Fruit fly (Drosophila melanogaster) whole organism, embryonic: ENCODE data around the gene Glys.

Experiments used
- Atf3 ChIP-seq: fragments of 200-800 bp; sonication (Bioruptor generic); optimal IDR thresholded peaks from 3 replicates; lab custom pipeline; 2016; ENCODE audit warnings: missing biosample characterization, missing genetic modification characterization
- B-H2 ChIP-seq: fragments of 200-800 bp; sonication (Bioruptor generic); optimal IDR thresholded peaks from 2 replicates; lab custom pipeline; 2018; ENCODE audit warnings: missing biosample characterization, mild to moderate bottlenecking, missing genetic modification characterization
- CG10147 ChIP-seq: fragments of 200-800 bp; sonication (Bioruptor generic); optimal IDR thresholded peaks from 2 replicates; lab custom pipeline; 2019; ENCODE audit warnings: missing biosample characterization, mild to moderate bottlenecking, missing genetic modification characterization, moderate library complexity
- CG12769 ChIP-seq: fragments of 200-800 bp; sonication (Bioruptor generic); optimal IDR thresholded peaks from 2 replicates; lab custom pipeline; 2019; ENCODE audit warnings: missing biosample characterization, mild to moderate bottlenecking, missing genetic modification characterization, moderate library complexity
- CG13894 ChIP-seq: fragments of 200-800 bp; sonication (Bioruptor generic); optimal IDR thresholded peaks from 3 replicates; lab custom pipeline; 2018; ENCODE audit warnings: missing biosample characterization, mild to moderate bottlenecking, missing genetic modification characterization, moderate library complexity
- CG14014 ChIP-seq: fragments of 200-800 bp; sonication (Bioruptor generic); IDR thresholded peaks from 2 replicates; pipeline ENCODE4 v1.3.6; 2022; ENCODE audit warnings: missing biosample characterization, missing genetic modification characterization
- CG14965 ChIP-seq: fragments of 200-800 bp; sonication (Bioruptor generic); optimal IDR thresholded peaks from 2 replicates; lab custom pipeline; 2016; ENCODE audit warnings: missing biosample characterization, missing genetic modification characterization, borderline replicate concordance
- CG1603 ChIP-seq: fragments of 200-800 bp; sonication (Bioruptor generic); optimal IDR thresholded peaks from 2 replicates; lab custom pipeline; 2019; ENCODE audit warnings: missing biosample characterization, mild to moderate bottlenecking, missing genetic modification characterization, moderate library complexity
- CG17361 ChIP-seq: fragments of 200-800 bp; sonication (Bioruptor generic); IDR thresholded peaks from 3 replicates; pipeline ENCODE4 v1.3.6; 2022; ENCODE audit warnings: missing biosample characterization, missing genetic modification characterization
- CG2120 ChIP-seq: fragments of 200-800 bp; sonication (Bioruptor generic); optimal IDR thresholded peaks from 3 replicates; lab custom pipeline; 2016; ENCODE audit warnings: missing biosample characterization, missing genetic modification characterization
- CG30403 ChIP-seq: fragments of 200-800 bp; sonication (Bioruptor generic); optimal IDR thresholded peaks from 3 replicates; lab custom pipeline; 2016; ENCODE audit warnings: missing biosample characterization, missing genetic modification characterization
- CG30431 ChIP-seq: fragments of 200-800 bp; sonication (Bioruptor generic); optimal IDR thresholded peaks from 2 replicates; lab custom pipeline; 2017; ENCODE audit warnings: missing biosample characterization, missing genetic modification characterization
- CG31441 ChIP-seq: fragments of 200-800 bp; sonication (Bioruptor generic); IDR thresholded peaks from 2 replicates; pipeline ENCODE4 v1.3.6; 2022; ENCODE audit warnings: missing biosample characterization, missing genetic modification characterization
- CG32532 ChIP-seq: fragments of 200-800 bp; sonication (Bioruptor generic); IDR thresholded peaks from 2 replicates; pipeline ENCODE4 v1.3.6; 2022; ENCODE audit warnings: missing biosample characterization, missing genetic modification characterization
- CG4360 ChIP-seq: fragments of 200-800 bp; sonication (Bioruptor generic); IDR thresholded peaks from 2 replicates; pipeline ENCODE4 v1.3.6; 2022; ENCODE audit warnings: missing biosample characterization, missing genetic modification characterization
- CG7556 ChIP-seq: fragments of 200-800 bp; sonication (Bioruptor generic); optimal IDR thresholded peaks from 2 replicates; lab custom pipeline; 2017; ENCODE audit warnings: missing biosample characterization, mild to moderate bottlenecking, missing genetic modification characterization
- CG9817 ChIP-seq: fragments of 200-800 bp; sonication (Bioruptor generic); optimal IDR thresholded peaks from 2 replicates; lab custom pipeline; 2018; ENCODE audit warnings: missing biosample characterization, mild to moderate bottlenecking, missing genetic modification characterization, moderate library complexity
- CoRest ChIP-seq: fragments of 200-800 bp; sonication (Bioruptor generic); optimal IDR thresholded peaks from 3 replicates; lab custom pipeline; 2018; ENCODE audit warnings: missing biosample characterization, mild to moderate bottlenecking, missing genetic modification characterization, moderate library complexity
- E2f2 ChIP-seq: fragments of 200-800 bp; sonication (Bioruptor generic); IDR thresholded peaks from 2 replicates; pipeline ENCODE4 v1.3.6; 2022; ENCODE audit warnings: missing biosample characterization, missing genetic modification characterization
- Elba2 ChIP-seq: fragments of 200-800 bp; sonication (Bioruptor generic); optimal IDR thresholded peaks from 3 replicates; lab custom pipeline; 2016; ENCODE audit warnings: missing biosample characterization, missing genetic modification characterization
- Ets97D ChIP-seq: fragments of 200-800 bp; sonication (Bioruptor generic); optimal IDR thresholded peaks from 3 replicates; lab custom pipeline; 2016; ENCODE audit warnings: missing biosample characterization, missing genetic modification characterization
- Hand ChIP-seq: fragments of 200-800 bp; sonication (Bioruptor generic); optimal IDR thresholded peaks from 2 replicates; lab custom pipeline; 2017; ENCODE audit warnings: mild to moderate bottlenecking, missing biosample characterization, missing genetic modification reagents, missing genetic modification characterization
- Hmr ChIP-seq: fragments of 200-800 bp; sonication (Bioruptor generic); optimal IDR thresholded peaks from 3 replicates; lab custom pipeline; 2017; ENCODE audit warnings: mild to moderate bottlenecking, missing biosample characterization, missing genetic modification reagents, missing genetic modification characterization
- Hsf ChIP-seq: fragments of 200-800 bp; sonication (Bioruptor generic); optimal IDR thresholded peaks from 3 replicates; lab custom pipeline; 2016; ENCODE audit warnings: missing biosample characterization, missing genetic modification characterization
- Jarid2 ChIP-seq: fragments of 200-800 bp; sonication (Bioruptor generic); optimal IDR thresholded peaks from 3 replicates; lab custom pipeline; 2017; ENCODE audit warnings: mild to moderate bottlenecking, missing biosample characterization, missing genetic modification reagents, missing genetic modification characterization
- MESR4 ChIP-seq: fragments of 200-800 bp; sonication (Bioruptor generic); optimal IDR thresholded peaks from 2 replicates; lab custom pipeline; 2018; ENCODE audit warnings: missing biosample characterization, mild to moderate bottlenecking, missing genetic modification characterization, moderate library complexity
- Med ChIP-seq: fragments of 200-800 bp; sonication (Bioruptor generic); peaks from one replicate; lab custom pipeline; 2016; ENCODE audit warnings: missing biosample characterization, missing genetic modification characterization, mild to moderate bottlenecking, inconsistent platforms, moderate library complexity
- bigmax ChIP-seq: fragments of 200-800 bp; sonication (Bioruptor generic); optimal IDR thresholded peaks from 2 replicates; lab custom pipeline; 2018; ENCODE audit warnings: missing biosample characterization, mild to moderate bottlenecking, missing genetic modification characterization
- cato ChIP-seq: fragments of 200-800 bp; sonication (Bioruptor generic); optimal IDR thresholded peaks from 2 replicates; lab custom pipeline; 2016; ENCODE audit warnings: missing biosample characterization, missing genetic modification characterization, borderline replicate concordance
- caup ChIP-seq: fragments of 200-800 bp; sonication (Bioruptor generic); optimal IDR thresholded peaks from 3 replicates; lab custom pipeline; 2017; ENCODE audit warnings: missing biosample characterization, mild to moderate bottlenecking, missing genetic modification characterization, moderate library complexity; ENCODE audit not compliant: severe bottlenecking
- esg ChIP-seq: fragments of 200-800 bp; sonication (Bioruptor generic); conservative IDR thresholded peaks from 2 replicates; pipeline ENCODE4 v1.3.6; 2022; ENCODE audit warnings: missing biosample characterization, missing genetic modification characterization
- ewg ChIP-seq: fragments of 200-800 bp; sonication (Bioruptor generic); optimal IDR thresholded peaks from 3 replicates; lab custom pipeline; 2017; ENCODE audit warnings: mild to moderate bottlenecking, missing biosample characterization, missing genetic modification reagents, missing genetic modification characterization
- kah ChIP-seq: fragments of 200-800 bp; sonication (Bioruptor generic); optimal IDR thresholded peaks from 2 replicates; lab custom pipeline; 2018; ENCODE audit warnings: missing biosample characterization, mild to moderate bottlenecking, missing genetic modification characterization
- klu ChIP-seq: fragments of 200-800 bp; sonication (Bioruptor generic); IDR thresholded peaks from 2 replicates; pipeline ENCODE4 v1.3.6; 2022; ENCODE audit warnings: missing biosample characterization, missing genetic modification characterization
- lov ChIP-seq, 2 experiments: fragments of 200-800 bp in 1 of 2; fragments of >200 bp in 1 of 2; sonication (Bioruptor generic) in 1 of 2; IDR thresholded peaks in 1 of 2; optimal IDR thresholded peaks in 1 of 2; 2 replicates in 1 of 2; 3 replicates in 1 of 2; pipeline versions ENCODE4 v1.3.6 to Lab custom; 2017 to 2022; ENCODE audit warnings: missing biosample characterization in 1 of 2, missing genetic modification characterization in 1 of 2
- p53 ChIP-seq: fragments of 200-800 bp; sonication (Bioruptor generic); optimal IDR thresholded peaks from 2 replicates; lab custom pipeline; 2016; ENCODE audit warnings: missing biosample characterization, missing genetic modification characterization
- sd ChIP-seq: fragments of 200-800 bp; sonication (Bioruptor generic); optimal IDR thresholded peaks from 3 replicates; lab custom pipeline; 2018; ENCODE audit warnings: missing biosample characterization, mild to moderate bottlenecking, missing genetic modification characterization, moderate library complexity
- seq ChIP-seq: fragments of 200-800 bp; sonication (Bioruptor generic); IDR thresholded peaks from 2 replicates; pipeline ENCODE4 v1.3.6; 2022; ENCODE audit warnings: missing biosample characterization, missing genetic modification characterization
- sug ChIP-seq: fragments of 200-800 bp; optimal IDR thresholded peaks from 2 replicates; lab custom pipeline; 2019; ENCODE audit warnings: missing biosample characterization, mild to moderate bottlenecking, missing genetic modification characterization, moderate library complexity
- trh ChIP-seq: fragments of 200-800 bp; sonication (Bioruptor generic); optimal IDR thresholded peaks from 2 replicates; lab custom pipeline; 2016; ENCODE audit warnings: missing biosample characterization, missing genetic modification characterization
- vvl ChIP-seq: fragments of 200-800 bp; sonication (Bioruptor generic); IDR thresholded peaks from 2 replicates; pipeline ENCODE4 v1.3.6; 2022; ENCODE audit warnings: missing biosample characterization, missing genetic modification characterization

Gene Glys

DNA sequence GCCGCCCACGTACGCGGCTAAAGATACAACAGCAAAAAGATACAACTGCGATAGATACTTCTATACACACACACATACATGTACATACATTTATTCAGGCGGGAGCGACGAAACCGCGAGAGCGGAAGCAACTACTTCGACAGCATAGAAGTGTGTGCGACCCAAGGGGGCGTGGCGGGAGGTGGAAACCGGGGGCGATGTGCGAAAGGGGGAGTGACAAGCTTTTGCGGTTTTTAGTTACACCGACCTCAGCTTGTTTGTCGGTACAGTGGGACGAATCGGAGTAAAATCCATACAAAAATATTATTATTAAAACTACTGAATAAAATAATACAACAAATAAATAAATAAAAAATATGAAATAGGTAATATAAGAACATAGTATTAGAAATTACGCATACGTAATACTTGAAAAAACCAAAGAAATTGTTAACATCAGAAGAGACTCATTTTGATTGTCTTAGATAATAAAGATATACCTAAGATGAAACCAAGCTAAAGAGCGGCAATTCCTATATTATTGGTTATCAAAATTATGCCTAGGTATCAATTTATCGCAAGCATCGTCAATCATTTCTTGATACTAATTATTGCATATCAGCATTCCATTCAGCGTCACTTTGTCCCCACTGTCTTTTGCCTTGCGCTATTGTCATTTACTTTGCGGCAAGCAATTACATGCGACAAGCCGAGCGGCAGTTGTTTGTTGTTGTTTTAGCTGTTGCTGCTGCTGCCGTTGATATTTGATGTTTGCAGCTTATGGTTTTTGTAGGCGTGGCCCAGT, 18.5 kb downstream of the Glys start (continued):
- TF ChIP-seq lov (optimal IDR thresholded peaks at IDR 0.05; lab: Kevin White, UChicago) (no peak), lov (GFP tag; IDR thresholded peaks at IDR 0.05; lab: Robert Waterston, UW) (peak; percentile 43; the same call in 1 of the 3 replicates), Elba2 (GFP tag; lab: Kevin White, UChicago) (no peak), CG14014 (GFP tag; lab: Robert Waterston, UW) (no peak), CG2120 (peak; percentile 20), caup (peak; percentile 11), CoRest (tag; lab: Kevin White, UChicago) (peak; percentile 67), CG9817 (peak; percentile 18), CG7556 (GFP tag; lab: Kevin White, UChicago) (peak; percentile 70), Hsf (GFP tag; lab: Kevin White, UChicago) (no peak), CG17361 (GFP tag; lab: Robert Waterston, UW) (peak; percentile 77), CG30403 (GFP tag; lab: Kevin White, UChicago) (peak; percentile 28), klu (GFP tag; lab: Robert Waterston, UW) (peak; percentile 47; the same call in 1 of the 2 replicates), CG13894 (tag; lab: Kevin White, UChicago) (peak; percentile 14), CG31441 (GFP tag; lab: Robert Waterston, UW) (peak; percentile 70), CG12769 (tag; lab: Kevin White, UChicago) (peak; percentile 51), Ets97D (GFP tag; lab: Kevin White, UChicago) (no peak), B-H2 (GFP tag; lab: Kevin White, UChicago) (no peak), CG32532 (GFP tag; lab: Robert Waterston, UW) (peak; percentile 29; the same call in 1 of the 2 replicates), Atf3 (GFP tag; lab: Kevin White, UChicago) (no peak), trh (no peak), cato (GFP tag; lab: Kevin White, UChicago) (no peak), sug (tag; lab: Kevin White, UChicago) (no peak), CG10147 (GFP tag; lab: Kevin White, UChicago) (peak; percentile 0), CG30431 (GFP tag; lab: Kevin White, UChicago) (peak; percentile 4), CG14965 (GFP tag; lab: Kevin White, UChicago) (no peak), CG1603 (peak; percentile 18), Hand (peak; percentile 16), ewg (peak; percentile 13), p53 (GFP tag; lab: Kevin White, UChicago) (no peak), Jarid2 (GFP tag; lab: Kevin White, UChicago) (peak; percentile 6), E2f2 (peak; percentile 20; the same call in 1 of the 2 replicates), Hmr (peak; percentile 71), CG4360 (GFP tag; lab: Robert Waterston, UW) (0 out of 2 replicates have a peak, but pooled peaks have one; percentile 10), esg (peak; percentile 12; the same call in 1 of the 2 replicates)

DNA sequence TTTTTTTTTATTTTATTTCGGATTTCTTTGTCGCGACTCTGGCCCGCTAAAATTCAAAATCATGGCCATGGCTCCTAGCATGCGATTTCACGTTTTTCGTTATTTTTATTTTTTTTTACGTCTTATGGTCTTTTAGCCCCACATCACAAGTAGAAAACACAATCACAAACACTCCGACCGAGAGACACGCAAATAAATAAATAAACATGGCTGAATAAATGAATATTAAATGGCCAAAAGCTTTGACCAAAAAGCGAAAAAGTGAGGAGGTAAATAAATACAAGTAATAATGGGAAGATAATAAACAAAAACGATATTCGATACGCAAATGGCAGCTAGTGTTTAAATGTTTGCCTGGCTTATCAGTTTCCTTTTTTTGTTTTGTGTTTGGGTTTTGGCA, 19.3 kb downstream of the Glys start:
- TF ChIP-seq seq (GFP tag; lab: Robert Waterston, UW) (0 out of 2 replicates have a peak, but pooled peaks have one; percentile 8), Med (GFP tag; lab: Kevin White, UChicago) (peak; percentile 62), sd (tag; lab: Kevin White, UChicago) (no peak), vvl (GFP tag; lab: Robert Waterston, UW) (peak; percentile 92), bigmax (no peak), MESR4 (GFP tag; lab: Kevin White, UChicago) (no peak), kah (GFP tag; lab: Kevin White, UChicago) (no peak)
